Worm (Caenorhabditis elegans): ENCODE results near the gene Y49F6B.13.

Gene Y49F6B.13

DNA sequence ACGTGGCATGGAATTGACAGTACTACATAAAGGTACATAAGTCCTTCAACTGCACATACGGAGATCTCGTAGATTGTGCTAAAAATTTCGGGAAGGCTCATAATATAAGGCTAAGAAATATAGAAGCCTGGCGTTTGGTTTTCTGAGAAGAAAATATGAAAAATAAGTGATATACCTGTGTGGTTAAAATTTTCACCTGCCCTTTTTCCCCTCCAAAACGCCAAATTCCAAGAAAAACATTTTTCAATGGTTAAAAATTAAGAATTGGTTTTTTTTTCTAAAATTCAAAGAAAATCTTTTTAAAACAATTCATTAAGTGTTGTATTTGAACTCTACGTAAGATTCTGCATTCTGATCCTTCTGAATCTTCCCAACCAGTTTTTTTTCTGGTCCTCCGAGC is 43.1 kb upstream of the Y49F6B.13 start, which contains the start of gene srz-5:
Gene srz-5 (minus strand): TSS at position 101 of the 400 bp plus-strand sequence.
- TF ChIP-seq Y55F3AM.14 (GFP tag; optimal IDR thresholded peaks at IDR 0.05), result no peak
- TF ChIP-seq F13H6.1 (tag; optimal IDR thresholded peaks at IDR 0.05), result no peak
- TF ChIP-seq ZK546.5 (tag; optimal IDR thresholded peaks at IDR 0.05), result no peak
- TF ChIP-seq mbf-1 (tag; optimal IDR thresholded peaks at IDR 0.05), result no peak
- TF ChIP-seq nhr-10 (tag; optimal IDR thresholded peaks at IDR 0.05), result no peak
- TF ChIP-seq ceh-16 (tag; optimal IDR thresholded peaks at IDR 0.05), result no peak
- TF ChIP-seq ztf-4 (tag; optimal IDR thresholded peaks at IDR 0.05), result no peak
- no peak for TF ChIP-seq mdl-1 (tag; optimal IDR thresholded peaks at IDR 0.05)
- TF ChIP-seq ceh-82 (tag; optimal IDR thresholded peaks at IDR 0.05), result no peak
- no peak for TF ChIP-seq fos-1 (tag; optimal IDR thresholded peaks at IDR 0.05)
- no peak for TF ChIP-seq nhr-25 (tag; optimal IDR thresholded peaks at IDR 0.05)
- no peak for TF ChIP-seq nhr-12 (tag; optimal IDR thresholded peaks at IDR 0.05)
- TF ChIP-seq nhr-23 (tag; optimal IDR thresholded peaks at IDR 0.05), result no peak
- TF ChIP-seq ztf-11 (tag; optimal IDR thresholded peaks at IDR 0.05), result no peak
- no peak for TF ChIP-seq nhr-237 (tag; optimal IDR thresholded peaks at IDR 0.05)
- TF ChIP-seq aly-2 (tag; optimal IDR thresholded peaks at IDR 0.05), result no peak
- TF ChIP-seq gmeb-1 (tag; optimal IDR thresholded peaks at IDR 0.05), result no peak
- no peak for TF ChIP-seq sem-4 (tag; optimal IDR thresholded peaks at IDR 0.05)

DNA sequence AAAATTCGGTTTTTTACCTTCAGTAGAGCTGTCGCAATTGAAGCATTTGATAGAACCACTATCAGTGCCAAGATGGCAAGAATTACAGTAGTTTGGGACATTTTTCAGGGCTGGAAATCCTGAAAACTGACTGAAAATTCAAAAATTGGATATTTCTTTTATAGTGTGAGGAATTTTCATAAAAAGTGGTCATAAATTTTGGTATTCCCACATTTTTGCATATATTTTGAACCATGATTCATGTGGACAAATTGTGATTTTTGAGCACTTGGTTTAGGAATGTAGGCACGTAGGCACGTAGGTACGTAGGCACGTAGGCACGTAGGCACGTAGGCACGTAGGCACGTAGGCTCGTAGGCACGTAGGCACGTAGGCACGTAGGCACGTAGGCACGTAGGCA is 40.7 kb upstream of the Y49F6B.13 start, which contains the start of gene Y49F6B.19:
Gene Y49F6B.19 (minus strand): TSS at position 101 of the 400 bp plus-strand sequence.
- TF ChIP-seq ceh-82 (tag; optimal IDR thresholded peaks at IDR 0.05) (no peak), unc-55 (GFP tag; optimal IDR thresholded peaks at IDR 0.05) (no peak), lsy-2 (tag; optimal IDR thresholded peaks at IDR 0.05) (no peak), ztf-11 (tag; optimal IDR thresholded peaks at IDR 0.05) (no peak), elt-1 (tag; optimal IDR thresholded peaks at IDR 0.05) (no peak), egl-27 (tag; optimal IDR thresholded peaks at IDR 0.05) (no peak), ama-1 (optimal IDR thresholded peaks at IDR 0.05) (no peak), nhr-129 (tag; optimal IDR thresholded peaks at IDR 0.05) (no peak), nhr-11 (tag; optimal IDR thresholded peaks at IDR 0.05) (no peak), F13H6.1 (tag; optimal IDR thresholded peaks at IDR 0.05) (no peak)

DNA sequence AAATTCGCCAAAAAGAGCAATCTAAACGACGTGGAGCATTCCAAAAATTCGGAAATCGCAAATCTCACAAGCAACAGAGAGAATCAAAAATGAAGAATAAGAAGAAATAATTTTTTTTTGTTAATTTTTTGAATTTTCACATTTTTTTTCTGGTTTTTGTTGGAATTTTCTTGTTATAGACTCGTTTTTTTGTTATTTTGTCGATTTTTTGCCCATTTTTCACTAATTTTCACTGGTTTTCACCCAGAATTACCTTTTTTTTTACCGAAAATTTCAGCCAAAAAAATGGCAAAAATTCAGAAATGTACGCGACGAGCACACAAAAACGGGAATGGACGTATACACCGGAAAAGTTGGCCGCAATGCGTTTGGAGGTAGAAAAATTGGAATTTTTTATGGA is 33.2 kb upstream of the Y49F6B.13 start, which contains the start of gene cyh-1:
Gene cyh-1 (plus strand): TSS at position 301 of the 400 bp plus-strand sequence.
- TF ChIP-seq nhr-6 (tag; optimal IDR thresholded peaks at IDR 0.05) (no peak), nhr-21 (tag; optimal IDR thresholded peaks at IDR 0.05) (no peak), nhr-237 (tag; optimal IDR thresholded peaks at IDR 0.05) (no peak), elt-1 (tag; optimal IDR thresholded peaks at IDR 0.05) (no peak), lin-11 (tag; optimal IDR thresholded peaks at IDR 0.05) (no peak), R02D3.7 (tag; optimal IDR thresholded peaks at IDR 0.05) (no peak), ztf-4 (tag; optimal IDR thresholded peaks at IDR 0.05) (no peak), ztf-11 (tag; optimal IDR thresholded peaks at IDR 0.05) (no peak)

DNA sequence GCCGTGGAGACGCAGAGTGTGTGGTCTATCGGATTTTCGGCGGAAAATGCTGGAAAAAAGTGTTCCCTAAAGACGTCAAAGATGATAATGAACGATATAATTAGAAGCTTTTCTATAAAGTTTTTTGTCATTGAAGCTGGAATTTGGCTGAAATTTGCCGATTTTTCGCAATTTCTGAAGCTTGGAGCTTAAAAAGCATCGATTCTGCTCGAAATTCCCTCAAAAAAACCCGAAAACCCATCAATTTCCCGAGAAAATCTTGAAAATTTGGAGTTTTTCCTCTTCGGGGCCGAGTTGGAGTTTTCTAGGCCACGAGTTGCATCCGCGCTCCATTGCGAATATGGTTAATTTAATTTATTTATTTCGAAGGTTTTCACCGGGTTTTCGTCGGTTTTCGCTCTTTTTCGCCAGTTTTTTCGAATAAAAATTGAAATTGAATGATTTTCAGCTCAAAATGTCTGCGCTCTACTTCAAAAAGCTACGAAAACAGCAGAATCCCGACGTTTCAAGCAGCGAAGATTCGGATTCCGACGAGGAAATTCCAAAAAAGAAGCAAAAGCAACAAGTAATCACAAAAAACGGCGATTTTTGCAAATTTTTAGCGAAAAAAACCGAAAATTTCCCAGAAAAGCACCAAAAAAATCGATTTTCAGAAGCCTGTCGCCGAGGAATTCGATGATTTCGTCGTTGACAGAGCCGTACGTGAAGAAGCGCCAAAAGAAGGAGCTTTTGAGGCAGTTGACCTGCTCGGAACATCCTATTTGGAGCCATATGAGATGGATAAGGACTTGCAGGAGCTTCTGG is 31.2 kb upstream of the Y49F6B.13 start, which contains the start of the genes col-71 and Y49F6B.2:
Gene col-71 (minus strand): TSS at position 51 of the 804 bp plus-strand sequence.
Gene Y49F6B.2 (plus strand): TSS at position 449 of the 804 bp plus-strand sequence.
- TF ChIP-seq sma-9 (GFP tag; optimal IDR thresholded peaks at IDR 0.05) (no peak), sma-9 (tag; optimal IDR thresholded peaks at IDR 0.05) (no peak), nhr-6 (tag; optimal IDR thresholded peaks at IDR 0.05) (peak; percentile 46), lin-11 (tag; optimal IDR thresholded peaks at IDR 0.05) (peak; percentile 12), nhr-12 (tag; optimal IDR thresholded peaks at IDR 0.05) (no peak), egl-27 (tag; optimal IDR thresholded peaks at IDR 0.05) (no peak), unc-39 (tag; optimal IDR thresholded peaks at IDR 0.05) (no peak), sma-3 (GFP tag; optimal IDR thresholded peaks at IDR 0.05) (peak; percentile 77), Y55F3AM.14 (GFP tag; optimal IDR thresholded peaks at IDR 0.05) (peak; percentile 25), unc-62 (GFP tag; optimal IDR thresholded peaks at IDR 0.05) (no peak), snpc-4 (tag; optimal IDR thresholded peaks at IDR 0.05) (peak; percentile 23), peb-1 (tag; optimal IDR thresholded peaks at IDR 0.05) (no peak), aly-2 (tag; optimal IDR thresholded peaks at IDR 0.05) (no peak), ztf-1 (GFP tag; conservative IDR thresholded peaks at IDR 0.05) (no peak), mab-5 (tag; optimal IDR thresholded peaks at IDR 0.05) (peak; percentile 51), unc-55 (GFP tag; optimal IDR thresholded peaks at IDR 0.05) (peak; percentile 86), elt-3 (tag; optimal IDR thresholded peaks at IDR 0.05) (no peak), mdl-1 (tag; optimal IDR thresholded peaks at IDR 0.05) (no peak), F13H6.1 (tag; optimal IDR thresholded peaks at IDR 0.05) (peak; percentile 74), mbf-1 (tag; optimal IDR thresholded peaks at IDR 0.05) (no peak), lin-39 (tag; optimal IDR thresholded peaks at IDR 0.05) (no peak), nhr-11 (tag; optimal IDR thresholded peaks at IDR 0.05) (no peak), ztf-11 (tag; optimal IDR thresholded peaks at IDR 0.05) (no peak), lsy-2 (tag; optimal IDR thresholded peaks at IDR 0.05) (peak; percentile 84 to 88), elt-1 (tag; optimal IDR thresholded peaks at IDR 0.05) (no peak), gmeb-1 (tag; optimal IDR thresholded peaks at IDR 0.05) (peak; percentile 71), lin-13 (GFP tag; optimal IDR thresholded peaks at IDR 0.05) (peak; percentile 78), dmd-4 (tag; optimal IDR thresholded peaks at IDR 0.05) (no peak), fos-1 (tag; optimal IDR thresholded peaks at IDR 0.05) (peak; percentile 26), ceh-82 (tag; optimal IDR thresholded peaks at IDR 0.05) (no peak), ama-1 (optimal IDR thresholded peaks at IDR 0.05) (no peak), sem-4 (tag; optimal IDR thresholded peaks at IDR 0.05) (peak; percentile 47), ZK546.5 (tag; optimal IDR thresholded peaks at IDR 0.05) (no peak), alr-1 (tag; optimal IDR thresholded peaks at IDR 0.05) (no peak), nhr-21 (tag; optimal IDR thresholded peaks at IDR 0.05) (peak; percentile 36), nhr-77 (tag; optimal IDR thresholded peaks at IDR 0.05) (no peak)

All from whole organism, L2 larva.